Worm (Caenorhabditis elegans) whole organism, L4/young adult: ENCODE results near the gene Y73F8A.1159.

ENCODE experiments used
- dao-5 ChIP-seq: sonication (generic microtip); optimal IDR thresholded peaks from 2 replicates; lab custom pipeline; 2016; ENCODE audit warnings: missing genotype, missing genetic modification characterization, moderate library complexity, missing compliant biosample characterization
- him-1 ChIP-seq: sonication (generic microtip); optimal IDR thresholded peaks from 2 replicates; lab custom pipeline; 2016; ENCODE audit warnings: missing genotype, missing genetic modification reagents, missing genetic modification characterization, missing compliant biosample characterization

DNA sequence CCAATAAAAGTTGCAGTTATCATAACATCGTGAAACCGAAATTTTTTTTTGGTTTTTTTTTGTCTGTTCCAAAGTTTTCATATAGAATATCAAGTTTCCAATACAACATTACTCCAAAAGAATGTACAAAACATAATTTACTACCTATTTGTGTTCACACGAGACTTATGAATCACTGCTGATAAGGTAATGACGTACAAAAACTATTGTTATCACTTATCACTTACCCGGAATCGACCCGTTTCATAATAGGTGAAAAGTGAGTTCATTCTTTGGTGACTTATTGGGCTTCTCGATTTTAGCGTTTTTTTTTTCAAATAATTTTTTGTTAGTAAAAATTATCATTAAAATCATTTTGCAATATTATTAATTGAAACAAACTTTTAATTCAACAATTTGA, 2.4 kb upstream of the Y73F8A.1159 start:
- TF ChIP-seq him-1, result no peak
- TF ChIP-seq dao-5, result no peak
